Fruit fly (Drosophila melanogaster) whole organism, embryonic: ENCODE results near the gene Ire1.
A peak's percentile ranks its signal among the peaks of the same experiment; 100 is the strongest.

Experiments
- CG10274 ChIP-seq: fragments of 200-800 bp; sonication (Bioruptor generic); optimal IDR thresholded peaks from 3 replicates; lab custom pipeline; 2017; ENCODE audit warnings: missing biosample characterization, mild to moderate bottlenecking, missing genetic modification characterization
- CG10654 ChIP-seq: fragments of 200-800 bp; sonication (Bioruptor generic); optimal IDR thresholded peaks from 2 replicates; lab custom pipeline; 2016; ENCODE audit warnings: missing biosample characterization, missing genetic modification characterization
- CG12219 ChIP-seq: fragments of 200-800 bp; sonication (Bioruptor generic); optimal IDR thresholded peaks from 3 replicates; lab custom pipeline; 2018; ENCODE audit warnings: missing biosample characterization, mild to moderate bottlenecking, missing genetic modification characterization
- CG1603 ChIP-seq: fragments of 200-800 bp; sonication (Bioruptor generic); optimal IDR thresholded peaks from 2 replicates; lab custom pipeline; 2019; ENCODE audit warnings: missing biosample characterization, mild to moderate bottlenecking, missing genetic modification characterization, moderate library complexity
- CG16863 ChIP-seq: fragments of 200-800 bp; sonication (Bioruptor generic); optimal IDR thresholded peaks from 3 replicates; lab custom pipeline; 2016; ENCODE audit warnings: missing biosample characterization, missing genetic modification characterization
- CG2199 ChIP-seq: fragments of 200-800 bp; sonication (Bioruptor generic); IDR thresholded peaks from 3 replicates; pipeline ENCODE4 v1.3.6; 2022; ENCODE audit warnings: missing biosample characterization, missing genetic modification characterization
- CG31388 ChIP-seq: fragments of 200-800 bp; sonication (Bioruptor generic); optimal IDR thresholded peaks from 2 replicates; lab custom pipeline; 2016; ENCODE audit warnings: missing biosample characterization, missing genetic modification characterization
- CG31441 ChIP-seq: fragments of 200-800 bp; sonication (Bioruptor generic); IDR thresholded peaks from 2 replicates; pipeline ENCODE4 v1.3.6; 2022; ENCODE audit warnings: missing biosample characterization, missing genetic modification characterization
- CG34376 ChIP-seq: fragments of 200-800 bp; sonication (Bioruptor generic); optimal IDR thresholded peaks from 2 replicates; lab custom pipeline; 2018; ENCODE audit warnings: missing biosample characterization, mild to moderate bottlenecking, missing genetic modification characterization
- CG5953 ChIP-seq: fragments of 200-800 bp; sonication (Bioruptor generic); IDR thresholded peaks from 2 replicates; pipeline ENCODE4 v1.3.6; 2022; ENCODE audit warnings: missing biosample characterization, missing genetic modification characterization
- CG6765 ChIP-seq: fragments of 200-800 bp; sonication (Bioruptor generic); optimal IDR thresholded peaks from 3 replicates; lab custom pipeline; 2017; ENCODE audit warnings: missing biosample characterization, mild to moderate bottlenecking, missing genetic modification characterization
- CG6813 ChIP-seq: fragments of 200-800 bp; sonication (Bioruptor generic); optimal IDR thresholded peaks from 2 replicates; lab custom pipeline; 2017; ENCODE audit warnings: missing biosample characterization, missing genetic modification characterization, mild to moderate bottlenecking, moderate library complexity, missing genetic modification reagents
- CG6854 ChIP-seq: fragments of 200-800 bp; sonication (Bioruptor generic); optimal IDR thresholded peaks from 3 replicates; lab custom pipeline; 2017; ENCODE audit warnings: missing biosample characterization, mild to moderate bottlenecking, missing genetic modification characterization
- CG7556 ChIP-seq: fragments of 200-800 bp; sonication (Bioruptor generic); optimal IDR thresholded peaks from 2 replicates; lab custom pipeline; 2017; ENCODE audit warnings: missing biosample characterization, mild to moderate bottlenecking, missing genetic modification characterization
- CG7839 ChIP-seq: fragments of 200-800 bp; sonication (Bioruptor generic); optimal IDR thresholded peaks from 3 replicates; lab custom pipeline; 2018; ENCODE audit warnings: missing biosample characterization, mild to moderate bottlenecking, missing genetic modification characterization, moderate library complexity
- CG8290 ChIP-seq, 3 experiments: fragments of 200-800 bp; sonication (Bioruptor generic); optimal IDR thresholded peaks; 2 replicates each; lab custom pipeline; 2016 to 2019; ENCODE audit warnings: missing biosample characterization in 3 of 3, missing genetic modification characterization in 3 of 3, mild to moderate bottlenecking in 2 of 3, moderate library complexity in 1 of 3
- E2f1 ChIP-seq: fragments of 200-800 bp; sonication (Bioruptor generic); IDR thresholded peaks from 2 replicates; pipeline ENCODE4 v1.3.6; 2022; ENCODE audit warnings: missing biosample characterization, missing genetic modification characterization
- Elba2 ChIP-seq: fragments of 200-800 bp; sonication (Bioruptor generic); optimal IDR thresholded peaks from 3 replicates; lab custom pipeline; 2016; ENCODE audit warnings: missing biosample characterization, missing genetic modification characterization
- Gsc ChIP-seq: fragments of 200-800 bp; sonication (Bioruptor generic); IDR thresholded peaks from 2 replicates; pipeline ENCODE4 v1.3.6; 2022; ENCODE audit warnings: missing biosample characterization, missing genetic modification characterization
- HLH54F ChIP-seq: fragments of 200-800 bp; sonication (Bioruptor generic); optimal IDR thresholded peaks from 3 replicates; lab custom pipeline; 2016; ENCODE audit warnings: missing biosample characterization, missing genetic modification characterization
- Hey ChIP-seq: fragments of 200-800 bp; sonication (Bioruptor generic); optimal IDR thresholded peaks from 3 replicates; lab custom pipeline; 2018; ENCODE audit warnings: missing biosample characterization, mild to moderate bottlenecking, missing genetic modification characterization
- HmgZ ChIP-seq: fragments of 200-800 bp; sonication (Bioruptor generic); optimal IDR thresholded peaks from 2 replicates; lab custom pipeline; 2018; ENCODE audit warnings: missing biosample characterization, mild to moderate bottlenecking, missing genetic modification characterization
- Hr78 ChIP-seq, 2 experiments: fragments of 200-800 bp in 1 of 2; fragments of >200 bp in 1 of 2; sonication (Bioruptor generic) in 1 of 2; optimal IDR thresholded peaks; 2 replicates each; lab custom pipeline; 2017 to 2019; ENCODE audit warnings: missing biosample characterization in 2 of 2, missing genetic modification characterization in 2 of 2, mild to moderate bottlenecking in 1 of 2, moderate library complexity in 1 of 2
- Hsf ChIP-seq: fragments of 200-800 bp; sonication (Bioruptor generic); optimal IDR thresholded peaks from 3 replicates; lab custom pipeline; 2016; ENCODE audit warnings: missing biosample characterization, missing genetic modification characterization
- Lim3 ChIP-seq: fragments of 200-800 bp; sonication (Bioruptor generic); IDR thresholded peaks from 2 replicates; pipeline ENCODE4 v1.3.6; 2022; ENCODE audit warnings: missing biosample characterization, missing genetic modification characterization
- Oaz ChIP-seq: fragments of 200-800 bp; sonication (Bioruptor generic); IDR thresholded peaks from 2 replicates; pipeline ENCODE4 v1.3.6; 2022; ENCODE audit warnings: missing biosample characterization, missing genetic modification characterization
- Stat92E ChIP-seq, 3 experiments: fragments of >200 bp in 2 of 3; fragments of 200-800 bp in 1 of 3; sonication (Bioruptor generic) in 1 of 3; optimal IDR thresholded peaks; 2 replicates each; lab custom pipeline; 2017 to 2019; ENCODE audit warnings: missing biosample characterization in 3 of 3, missing genetic modification characterization in 3 of 3, mild to moderate bottlenecking in 1 of 3, moderate library complexity in 1 of 3
- YL-1 ChIP-seq: fragments of 200-800 bp; sonication (Bioruptor generic); optimal IDR thresholded peaks from 3 replicates; lab custom pipeline; 2017; ENCODE audit warnings: missing biosample characterization, mild to moderate bottlenecking, missing genetic modification characterization
- abd-A ChIP-seq: fragments of 200-800 bp; sonication (Bioruptor generic); optimal IDR thresholded peaks from 3 replicates; lab custom pipeline; 2019; ENCODE audit warnings: missing biosample characterization, mild to moderate bottlenecking, missing genetic modification characterization, moderate library complexity
- aop ChIP-seq: fragments of 200-800 bp; sonication (Bioruptor generic); IDR thresholded peaks from 2 replicates; pipeline ENCODE4 v1.3.6; 2022; ENCODE audit warnings: missing biosample characterization, missing genetic modification characterization
- crol ChIP-seq: fragments of 200-800 bp; sonication (Bioruptor generic); IDR thresholded peaks from 2 replicates; pipeline ENCODE4 v1.3.6; 2022; ENCODE audit warnings: missing biosample characterization, missing genetic modification characterization
- dimm ChIP-seq: fragments of 200-800 bp; sonication (Bioruptor generic); IDR thresholded peaks from 2 replicates; pipeline ENCODE4 v1.3.6; 2022; ENCODE audit warnings: missing biosample characterization, missing genetic modification characterization
- gce ChIP-seq: fragments of 200-800 bp; sonication (Bioruptor generic); IDR thresholded peaks from 3 replicates; pipeline ENCODE4 v1.3.6; 2022; ENCODE audit warnings: missing biosample characterization, missing genetic modification characterization
- ind ChIP-seq: fragments of 200-800 bp; sonication (Bioruptor generic); optimal IDR thresholded peaks from 3 replicates; lab custom pipeline; 2016; ENCODE audit warnings: missing biosample characterization, missing genetic modification characterization
- kni ChIP-seq: fragments of 200-800 bp; sonication (Bioruptor generic); optimal IDR thresholded peaks from 3 replicates; lab custom pipeline; 2017; ENCODE audit warnings: mild to moderate bottlenecking, missing biosample characterization, missing genetic modification reagents, missing genetic modification characterization
- knrl ChIP-seq: fragments of 200-800 bp; sonication (Bioruptor generic); IDR thresholded peaks from 3 replicates; pipeline ENCODE4 v1.3.6; 2022; ENCODE audit warnings: missing biosample characterization, missing genetic modification characterization; ENCODE audit not compliant: partially characterized antibody
- mam ChIP-seq: fragments of 200-800 bp; sonication (Bioruptor generic); optimal IDR thresholded peaks from 3 replicates; lab custom pipeline; 2016; ENCODE audit warnings: missing biosample characterization, missing genetic modification characterization
- oc ChIP-seq: fragments of 200-800 bp; sonication (Bioruptor generic); optimal IDR thresholded peaks from 2 replicates; lab custom pipeline; 2018; ENCODE audit warnings: missing biosample characterization, mild to moderate bottlenecking, missing genetic modification characterization, moderate library complexity
- odd ChIP-seq: fragments of 200-800 bp; sonication (Bioruptor generic); optimal IDR thresholded peaks from 2 replicates; lab custom pipeline; 2017; ENCODE audit warnings: missing biosample characterization, mild to moderate bottlenecking, missing genetic modification characterization
- psq ChIP-seq: fragments of 200-800 bp; sonication (Bioruptor generic); optimal IDR thresholded peaks from 2 replicates; lab custom pipeline; 2017; ENCODE audit warnings: missing biosample characterization, missing genetic modification characterization
- rib ChIP-seq: fragments of 200-800 bp; sonication (Bioruptor generic); IDR thresholded peaks from 2 replicates; pipeline ENCODE4 v1.3.6; 2022; ENCODE audit warnings: missing biosample characterization, missing genetic modification characterization
- run ChIP-seq: fragments of 200-800 bp; sonication (Bioruptor generic); optimal IDR thresholded peaks from 3 replicates; lab custom pipeline; 2018; ENCODE audit warnings: missing biosample characterization, mild to moderate bottlenecking, missing genetic modification characterization
- schlank ChIP-seq: fragments of 200-800 bp; sonication (Bioruptor generic); optimal IDR thresholded peaks from 2 replicates; lab custom pipeline; 2018; ENCODE audit warnings: missing biosample characterization, mild to moderate bottlenecking, missing genetic modification characterization
- slp2 ChIP-seq: fragments of 200-800 bp; sonication (Bioruptor generic); optimal IDR thresholded peaks from 2 replicates; lab custom pipeline; 2016; ENCODE audit warnings: missing biosample characterization, missing genetic modification characterization
- ttk ChIP-seq: fragments of 200-800 bp; sonication (Bioruptor generic); IDR thresholded peaks from 2 replicates; pipeline ENCODE4 v2.1.2; 2022; ENCODE audit warnings: missing biosample characterization, missing genetic modification characterization
- tup ChIP-seq: fragments of 200-800 bp; sonication (Bioruptor generic); optimal IDR thresholded peaks from 2 replicates; lab custom pipeline; 2016; ENCODE audit warnings: missing biosample characterization, mild to moderate bottlenecking, missing genetic modification characterization, moderate library complexity
- usp ChIP-seq: fragments of >200 bp; optimal IDR thresholded peaks from 2 replicates; lab custom pipeline; 2017; ENCODE audit warnings: missing biosample characterization, missing genetic modification characterization

Ire1 gene

dm6 chr3R:19863979-19864775, 3.1 kb upstream of the Ire1 start, which contains the start of the genes CG4572 and CG4686 (continued):
- TF ChIP-seq CG12219 (GFP tag; lab: Kevin White, UChicago) (peak; percentile 42), tup (GFP tag; lab: Kevin White, UChicago) (peak; percentile 36), ind (GFP tag; lab: Kevin White, UChicago) (peak; percentile 81), ttk (GFP tag; lab: Robert Waterston, UW) (peak; percentile 61; the same call in 1 of the 2 replicates), CG7839 (tag; lab: Kevin White, UChicago) (peak; percentile 69), abd-A (tag; lab: Kevin White, UChicago) (no peak), run (tag; lab: Kevin White, UChicago) (peak; percentile 28), slp2 (GFP tag; lab: Kevin White, UChicago) (peak; percentile 58), CG16863 (GFP tag; lab: Kevin White, UChicago) (peak; percentile 72), CG6813 (GFP tag; lab: Kevin White, UChicago) (peak; percentile 31), CG31441 (GFP tag; lab: Robert Waterston, UW) (peak; percentile 92), knrl (GFP tag; lab: Robert Waterston, UW) (peak; percentile 56; the same call in 1 of the 3 replicates), CG8290 (GFP tag; optimal IDR thresholded peaks at IDR 0.05; lab: Kevin White, UChicago) (peak; percentile 41), CG8290 (tag; optimal IDR thresholded peaks at IDR 0.05; lab: Kevin White, UChicago) (peak; percentile 21 to 67), Elba2 (GFP tag; lab: Kevin White, UChicago) (peak; percentile 63), Lim3 (GFP tag; lab: Robert Waterston, UW) (no peak), Hr78 (GFP tag; optimal IDR thresholded peaks at IDR 0.05; lab: Kevin White, UChicago) (peak in 1 of 2 experiments; percentile 33), dimm (no peak), Gsc (0 out of 2 replicates have a peak, but pooled peaks have one; percentile 17), kni (peak; percentile 44), CG6854 (GFP tag; lab: Kevin White, UChicago) (no peak), rib (GFP tag; lab: Robert Waterston, UW) (peak; percentile 92), CG7556 (GFP tag; lab: Kevin White, UChicago) (peak; percentile 70), psq (GFP tag; lab: Kevin White, UChicago) (peak; percentile 8), CG10274 (peak; percentile 69), Stat92E (GFP tag; optimal IDR thresholded peaks at IDR 0.05; lab: Kevin White, UChicago) (peak in 1 of 3 experiments; percentile 14), oc (tag; lab: Kevin White, UChicago) (no peak), CG2199 (GFP tag; lab: Robert Waterston, UW) (no peak), Oaz (GFP tag; lab: Robert Waterston, UW) (peak; percentile 35; the same call in 1 of the 2 replicates), Hey (tag; lab: Kevin White, UChicago) (peak; percentile 47), aop (GFP tag; lab: Robert Waterston, UW) (no peak), schlank (peak; percentile 31), CG34376 (GFP tag; lab: Kevin White, UChicago) (peak; percentile 74), CG10654 (GFP tag; lab: Kevin White, UChicago) (peak; percentile 75), CG6765 (GFP tag; lab: Kevin White, UChicago) (peak; percentile 42), CG31388 (GFP tag; lab: Kevin White, UChicago) (peak; percentile 55), usp (GFP tag; lab: Kevin White, UChicago) (no peak), odd (GFP tag; lab: Kevin White, UChicago) (peak; percentile 48), E2f1 (GFP tag; lab: Robert Waterston, UW) (peak; percentile 72), HLH54F (peak; percentile 85), gce (GFP tag; lab: Robert Waterston, UW) (peak; percentile 67; the same call in 2 of the 3 replicates), Hsf (peak; percentile 83), crol (no peak), CG1603 (no peak), CG5953 (GFP tag; lab: Robert Waterston, UW) (no peak), YL-1 (peak; percentile 60), mam (GFP tag; lab: Kevin White, UChicago) (peak; percentile 80), HmgZ (tag; lab: Kevin White, UChicago) (peak; percentile 66)
